Worm (Caenorhabditis elegans) whole organism, L3 larva: Measurements from ENCODE around the gene cutl-15.

Experiments
- R02D3.7 ChIP-seq: fragments of 150-350 bp; optimal IDR thresholded peaks from 2 replicates; lab custom pipeline; 2014; ENCODE audit warnings: missing biosample characterization, missing genetic modification characterization
- ZK546.5 ChIP-seq: sonication (generic microtip); optimal IDR thresholded peaks from 2 replicates; lab custom pipeline; 2017; ENCODE audit warnings: missing biosample characterization, missing genetic modification characterization
- aly-2 ChIP-seq: fragments of 150-350 bp; optimal IDR thresholded peaks from 2 replicates; lab custom pipeline; 2014; ENCODE audit warnings: missing biosample characterization, missing genetic modification characterization
- ama-1 ChIP-seq: fragments of 150-350 bp; optimal IDR thresholded peaks from 2 replicates; lab custom pipeline; 2018
- ceh-82 ChIP-seq: fragments of 150-350 bp; optimal IDR thresholded peaks from 2 replicates; lab custom pipeline; 2014; ENCODE audit warnings: missing biosample characterization, missing genetic modification characterization
- ceh-9 ChIP-seq: sonication (generic microtip); optimal IDR thresholded peaks from 2 replicates; lab custom pipeline; 2018; ENCODE audit warnings: missing biosample characterization, missing genetic modification characterization
- daf-12 ChIP-seq: fragments of 150-350 bp; optimal IDR thresholded peaks from 2 replicates; lab custom pipeline; 2014; ENCODE audit warnings: missing biosample characterization, missing genetic modification reagents, missing genetic modification characterization
- egl-27 ChIP-seq: sonication (generic microtip); optimal IDR thresholded peaks from 4 replicates; lab custom pipeline; 2017; ENCODE audit warnings: missing biosample characterization, missing genetic modification reagents, missing genetic modification characterization
- egl-5 ChIP-seq: fragments of 150-350 bp; optimal IDR thresholded peaks from 2 replicates; lab custom pipeline; 2017; ENCODE audit warnings: missing biosample characterization, missing genetic modification reagents, missing genetic modification characterization, inconsistent platforms
- elt-1 ChIP-seq: fragments of 150-350 bp; optimal IDR thresholded peaks from 2 replicates; lab custom pipeline; 2014; ENCODE audit warnings: missing biosample characterization, missing genetic modification characterization
- elt-2 ChIP-seq: sonication (generic microtip); optimal IDR thresholded peaks from 2 replicates; lab custom pipeline; 2016; ENCODE audit warnings: missing genetic modification reagents, mild to moderate bottlenecking, missing genetic modification characterization, missing compliant biosample characterization
- elt-3 ChIP-seq, 3 experiments: fragments of 150-350 bp in 1 of 3; sonication (generic microtip) in 2 of 3; optimal IDR thresholded peaks; 2 replicates in 2 of 3; 4 replicates in 1 of 3; lab custom pipeline; 2014 to 2017; ENCODE audit warnings: missing biosample characterization in 3 of 3, missing genetic modification characterization in 3 of 3
- fkh-10 ChIP-seq: sonication (generic microtip); optimal IDR thresholded peaks from 2 replicates; lab custom pipeline; 2017; ENCODE audit warnings: missing biosample characterization, missing genetic modification reagents, missing genetic modification characterization
- fkh-2 ChIP-seq: fragments of 150-350 bp; optimal IDR thresholded peaks from 2 replicates; lab custom pipeline; 2014; ENCODE audit warnings: missing biosample characterization, missing genetic modification reagents, missing genetic modification characterization
- hmg-11 ChIP-seq: sonication (generic microtip); optimal IDR thresholded peaks from 2 replicates; lab custom pipeline; 2016; ENCODE audit warnings: missing genetic modification characterization, missing compliant biosample characterization
- jun-1 ChIP-seq: fragments of 150-350 bp; optimal IDR thresholded peaks from 2 replicates; lab custom pipeline; 2014; ENCODE audit warnings: missing biosample characterization, missing genetic modification reagents, missing genetic modification characterization
- lin-15B ChIP-seq: fragments of 150-350 bp; optimal IDR thresholded peaks from 2 replicates; lab custom pipeline; 2014; ENCODE audit warnings: missing biosample characterization, missing genetic modification characterization
- lin-39 ChIP-seq: fragments of 150-350 bp; optimal IDR thresholded peaks from 2 replicates; lab custom pipeline; 2018; ENCODE audit warnings: missing biosample characterization, missing genetic modification reagents, missing genetic modification characterization
- lsy-12 ChIP-seq: sonication (generic microtip); optimal IDR thresholded peaks from 2 replicates; lab custom pipeline; 2016; ENCODE audit warnings: mild to moderate bottlenecking, missing genetic modification characterization, missing compliant biosample characterization
- mdl-1 ChIP-seq: fragments of 150-350 bp; optimal IDR thresholded peaks from 2 replicates; lab custom pipeline; 2014; ENCODE audit warnings: missing biosample characterization, missing genetic modification characterization
- mml-1 ChIP-seq: fragments of 150-350 bp; sonication (generic microtip); optimal IDR thresholded peaks from 3 replicates; lab custom pipeline; 2014; ENCODE audit warnings: missing biosample characterization, missing genetic modification characterization
- nfya-1 ChIP-seq: sonication (generic microtip); optimal IDR thresholded peaks from 2 replicates; lab custom pipeline; 2017; ENCODE audit warnings: missing genetic modification characterization, mild to moderate bottlenecking, missing compliant biosample characterization, antibody characterized with exemption, moderate library complexity; ENCODE audit not compliant: insufficient read depth
- nhr-11 ChIP-seq: fragments of 150-350 bp; optimal IDR thresholded peaks from 2 replicates; lab custom pipeline; 2014; ENCODE audit warnings: missing biosample characterization, missing genetic modification characterization
- nhr-237 ChIP-seq: fragments of 150-350 bp; optimal IDR thresholded peaks from 2 replicates; lab custom pipeline; 2014; ENCODE audit warnings: missing biosample characterization, missing genetic modification characterization
- nhr-43 ChIP-seq: sonication (generic microtip); optimal IDR thresholded peaks from 2 replicates; lab custom pipeline; 2016; ENCODE audit warnings: mild to moderate bottlenecking, missing genetic modification characterization, missing compliant biosample characterization; ENCODE audit not compliant: poor library complexity, severe bottlenecking
- nhr-67 ChIP-seq: fragments of 150-350 bp; optimal IDR thresholded peaks from 2 replicates; lab custom pipeline; 2014; ENCODE audit warnings: missing biosample characterization, missing genetic modification characterization
- pha-4 ChIP-seq: fragments of 150-350 bp; optimal IDR thresholded peaks from 2 replicates; lab custom pipeline; 2014; ENCODE audit warnings: missing biosample characterization, missing genetic modification reagents, missing genetic modification characterization
- pqm-1 ChIP-seq: fragments of 150-350 bp; optimal IDR thresholded peaks from 2 replicates; lab custom pipeline; 2017; ENCODE audit warnings: missing biosample characterization, missing genetic modification characterization, inconsistent platforms
- tbx-2 ChIP-seq: sonication (generic microtip); optimal IDR thresholded peaks from 2 replicates; lab custom pipeline; 2016; ENCODE audit warnings: mild to moderate bottlenecking, missing genetic modification characterization, missing compliant biosample characterization
- unc-39 ChIP-seq: sonication (generic microtip); optimal IDR thresholded peaks from 4 replicates; lab custom pipeline; 2017; ENCODE audit warnings: missing biosample characterization, missing genetic modification characterization
- ztf-11 ChIP-seq: fragments of 150-350 bp; optimal IDR thresholded peaks from 2 replicates; lab custom pipeline; 2014; ENCODE audit warnings: missing biosample characterization, missing genetic modification characterization
- ztf-4 ChIP-seq: fragments of 150-350 bp; optimal IDR thresholded peaks from 2 replicates; lab custom pipeline; 2014; ENCODE audit warnings: missing biosample characterization, missing genetic modification characterization

cutl-15 gene

ce11 chrII:8962206-8962605 is 14.7 kb upstream of the cutl-15 start:
- no peak for TF ChIP-seq fkh-10 (GFP tag; lab: Kevin White, UChicago)
- TF ChIP-seq lin-39 (tag; lab: Kevin White, UChicago) = peak; percentile 42
- TF ChIP-seq egl-5 (tag; lab: Kevin White, UChicago) = peak; percentile 96
- no peak for TF ChIP-seq nhr-43 (tag; lab: Kevin White, UChicago)
- no peak for TF ChIP-seq mml-1 (tag; lab: Kevin White, UChicago)
- no peak for TF ChIP-seq ceh-82 (tag; lab: Kevin White, UChicago)
- no peak for TF ChIP-seq elt-3 (tag; optimal IDR thresholded peaks at IDR 0.05; lab: Kevin White, UChicago)
- TF ChIP-seq ceh-9 (tag; lab: Kevin White, UChicago) = no peak
- TF ChIP-seq lin-15B (tag; lab: Kevin White, UChicago) = no peak
- TF ChIP-seq pha-4 (tag; lab: Kevin White, UChicago) = no peak
- TF ChIP-seq nfya-1 (tag; lab: Kevin White, UChicago) = peak; percentile 22
- no peak for TF ChIP-seq mdl-1 (tag; lab: Kevin White, UChicago)
- TF ChIP-seq tbx-2 (tag; lab: Kevin White, UChicago) = no peak
- TF ChIP-seq daf-12 (tag; lab: Kevin White, UChicago) = no peak
- TF ChIP-seq ztf-4 (tag; lab: Kevin White, UChicago) = no peak

ce11 chrII:8961450-8961849 is 14.0 kb upstream of the cutl-15 start:
- TF ChIP-seq unc-39 (tag; lab: Kevin White, UChicago) (no peak), lin-39 (tag; lab: Kevin White, UChicago) (peak; percentile 74), ZK546.5 (tag; lab: Kevin White, UChicago) (no peak)

- TF ChIP-seq lin-15B (tag; lab: Kevin White, UChicago) = no peak
- no peak for TF ChIP-seq elt-2 (tag; lab: Kevin White, UChicago)
- no peak for TF ChIP-seq fkh-10 (GFP tag; lab: Kevin White, UChicago)
- TF ChIP-seq nhr-237 (tag; lab: Kevin White, UChicago) = no peak
- no peak for TF ChIP-seq jun-1 (tag; lab: Kevin White, UChicago)
- no peak for TF ChIP-seq nfya-1 (tag; lab: Kevin White, UChicago)
- no peak for TF ChIP-seq daf-12 (tag; lab: Kevin White, UChicago)
- TF ChIP-seq R02D3.7 (tag; lab: Kevin White, UChicago) = no peak
- TF ChIP-seq egl-27 (tag; lab: Kevin White, UChicago) = no peak
- no peak for TF ChIP-seq egl-5 (tag; lab: Kevin White, UChicago)
- TF ChIP-seq aly-2 (tag; lab: Kevin White, UChicago) = no peak
- TF ChIP-seq hmg-11 = no peak
- TF ChIP-seq nhr-67 (tag; lab: Kevin White, UChicago) = no peak
- no peak for TF ChIP-seq lin-39 (tag; lab: Kevin White, UChicago)
These were observed 12.9 kb upstream of the cutl-15 start, which contains the start of gene cal-2 for ce11 chrII:8960414-8960813. Gene cal-2 (plus strand): TSS chrII:8960714.

- TF ChIP-seq lin-39 (tag; lab: Kevin White, UChicago) (peak; percentile 61), fkh-10 (GFP tag; lab: Kevin White, UChicago) (no peak), nhr-67 (tag; lab: Kevin White, UChicago) (no peak), pqm-1 (tag; lab: Kevin White, UChicago) (no peak)
These were observed 11.6 kb upstream of the cutl-15 start for ce11 chrII:8959081-8959480.

ce11 chrII:8956896-8957295 is 9.4 kb upstream of the cutl-15 start:
- TF ChIP-seq ztf-11 (tag; lab: Kevin White, UChicago) (no peak), hmg-11 (no peak), egl-27 (tag; lab: Kevin White, UChicago) (no peak), lin-39 (tag; lab: Kevin White, UChicago) (no peak), R02D3.7 (tag; lab: Kevin White, UChicago) (no peak), ztf-4 (tag; lab: Kevin White, UChicago) (no peak), nhr-11 (no peak), elt-1 (tag; lab: Kevin White, UChicago) (no peak), nhr-43 (tag; lab: Kevin White, UChicago) (no peak), fkh-2 (tag; lab: Kevin White, UChicago) (no peak), mml-1 (tag; lab: Kevin White, UChicago) (no peak), daf-12 (tag; lab: Kevin White, UChicago) (no peak), fkh-10 (GFP tag; lab: Kevin White, UChicago) (no peak), pqm-1 (tag; lab: Kevin White, UChicago) (no peak), lsy-12 (tag; lab: Kevin White, UChicago) (no peak), ceh-82 (tag; lab: Kevin White, UChicago) (no peak), nhr-67 (tag; lab: Kevin White, UChicago) (no peak), aly-2 (tag; lab: Kevin White, UChicago) (no peak), tbx-2 (tag; lab: Kevin White, UChicago) (no peak), ama-1 (lab: Kevin White, UChicago) (no peak)
